Fruit fly (Drosophila melanogaster) Kc167 (cell line): ENCODE measurements around the gene Inx3.

ENCODE experiments used
- Myc ChIP-seq: fragments of >200 bp; optimal IDR thresholded peaks from 2 replicates; lab custom pipeline; 2017; ENCODE audit warnings: missing external identifiers
- Sin3A ChIP-seq: fragments of >200 bp; optimal IDR thresholded peaks from 2 replicates; lab custom pipeline; 2018; ENCODE audit warnings: missing external identifiers
- h ChIP-seq: fragments of >200 bp; optimal IDR thresholded peaks from 3 replicates; lab custom pipeline; 2018; ENCODE audit warnings: missing external identifiers
- insv ChIP-seq: fragments of >200 bp; optimal IDR thresholded peaks from 3 replicates; lab custom pipeline; 2018; ENCODE audit warnings: missing external identifiers
- psq ChIP-seq: fragments of >200 bp; optimal IDR thresholded peaks from 2 replicates; lab custom pipeline; 2017; ENCODE audit warnings: missing external identifiers
- ttk ChIP-seq: sonication (Bioruptor generic); optimal IDR thresholded peaks from 2 replicates; lab custom pipeline; 2017; ENCODE audit warnings: missing external identifiers

Gene Inx3

dm6 chr3R:28845377-28845876 lies 13.9 kb downstream of the Inx3 start:
- TF ChIP-seq insv (lab: Kevin White, UChicago) = no peak
- TF ChIP-seq h = no peak
- TF ChIP-seq psq (lab: Kevin White, UChicago) = no peak
- TF ChIP-seq Myc (lab: Kevin White, UChicago) = no peak
- no peak for TF ChIP-seq ttk
- TF ChIP-seq Sin3A (lab: Kevin White, UChicago) = no peak

- TF ChIP-seq Sin3A (lab: Kevin White, UChicago) (no peak), ttk (no peak), h (no peak), Myc (lab: Kevin White, UChicago) (no peak)
These were observed 14.5 kb downstream of the Inx3 start, which contains the start of the genes Apc and spg for dm6 chr3R:28844611-28845376. Apc (minus strand) TSS chr3R:28844748. spg (plus strand) TSS chr3R:28845270.

DNA sequence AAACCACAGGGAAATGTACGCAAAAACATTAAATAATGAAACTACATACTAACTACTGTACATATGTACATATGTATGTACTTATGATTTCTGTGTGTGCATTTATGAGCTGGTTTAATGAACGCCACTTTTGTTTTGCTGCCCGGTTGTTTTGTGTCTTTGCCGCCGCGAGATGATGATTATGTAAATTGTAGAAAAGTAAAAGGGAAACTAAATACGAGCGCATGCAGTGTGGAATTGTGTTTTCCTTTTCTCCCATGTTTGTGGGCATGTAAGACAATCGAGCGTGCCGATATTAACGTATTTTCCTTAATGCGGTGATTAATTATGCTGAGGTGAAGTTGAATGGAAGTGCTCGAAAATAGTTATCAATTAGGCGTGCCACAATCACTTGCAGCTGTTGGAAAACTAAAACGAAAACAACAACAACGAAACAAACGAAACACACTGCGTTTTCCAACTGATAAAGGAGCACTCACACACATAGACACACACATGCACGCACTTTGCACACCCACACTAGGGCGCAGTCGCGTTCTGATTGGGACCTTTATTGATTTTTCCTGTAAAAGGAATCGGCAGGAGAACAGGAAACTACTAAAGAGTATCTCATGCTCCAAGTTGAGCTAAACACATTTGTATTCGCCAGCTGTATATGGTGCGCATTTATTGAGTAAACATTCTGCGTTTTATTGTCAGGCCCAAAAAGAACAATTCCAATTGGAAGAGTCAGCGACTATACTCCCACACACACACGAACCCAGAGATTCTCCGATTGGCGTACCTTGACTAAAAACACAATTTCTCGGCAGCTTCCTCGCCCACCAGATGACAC lies 15.3 kb downstream of the Inx3 start:
- TF ChIP-seq ttk (no peak), Myc (lab: Kevin White, UChicago) (no peak), psq (lab: Kevin White, UChicago) (no peak), Sin3A (lab: Kevin White, UChicago) (no peak), insv (lab: Kevin White, UChicago) (no peak)

DNA sequence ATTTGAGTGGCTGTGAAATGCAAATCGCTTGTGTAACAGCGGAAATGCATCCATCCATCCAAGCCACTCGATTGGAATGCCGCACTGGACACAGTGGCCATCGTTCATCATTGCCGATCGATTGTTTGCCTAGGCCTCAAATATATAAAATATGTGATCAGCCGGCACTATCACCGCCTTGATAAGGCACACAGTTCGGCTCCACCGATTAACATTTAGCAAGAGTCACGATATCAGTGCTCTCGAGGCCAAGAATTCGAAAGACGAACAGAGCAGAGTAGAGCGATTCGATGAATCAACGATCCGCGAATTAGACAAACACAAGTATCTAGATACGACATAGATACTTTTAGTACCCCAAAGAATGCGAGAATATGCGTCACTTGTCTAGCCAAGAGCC lies 16.9 kb downstream of the Inx3 start:
- TF ChIP-seq h = no peak
- TF ChIP-seq psq (lab: Kevin White, UChicago) = no peak
- TF ChIP-seq ttk = no peak
- no peak for TF ChIP-seq Sin3A (lab: Kevin White, UChicago)
- TF ChIP-seq Myc (lab: Kevin White, UChicago) = no peak
- no peak for TF ChIP-seq insv (lab: Kevin White, UChicago)

- no peak for TF ChIP-seq h
- no peak for TF ChIP-seq Myc (lab: Kevin White, UChicago)
- TF ChIP-seq psq (lab: Kevin White, UChicago) = no peak
- TF ChIP-seq ttk = no peak
- no peak for TF ChIP-seq Sin3A (lab: Kevin White, UChicago)
- no peak for TF ChIP-seq insv (lab: Kevin White, UChicago)
These were observed 17.3 kb downstream of the Inx3 start for dm6 chr3R:28841968-28842367.

dm6 chr3R:28840620-28841019 lies 18.7 kb downstream of the Inx3 start:
- no peak for TF ChIP-seq h
- TF ChIP-seq insv (lab: Kevin White, UChicago) = no peak

DNA sequence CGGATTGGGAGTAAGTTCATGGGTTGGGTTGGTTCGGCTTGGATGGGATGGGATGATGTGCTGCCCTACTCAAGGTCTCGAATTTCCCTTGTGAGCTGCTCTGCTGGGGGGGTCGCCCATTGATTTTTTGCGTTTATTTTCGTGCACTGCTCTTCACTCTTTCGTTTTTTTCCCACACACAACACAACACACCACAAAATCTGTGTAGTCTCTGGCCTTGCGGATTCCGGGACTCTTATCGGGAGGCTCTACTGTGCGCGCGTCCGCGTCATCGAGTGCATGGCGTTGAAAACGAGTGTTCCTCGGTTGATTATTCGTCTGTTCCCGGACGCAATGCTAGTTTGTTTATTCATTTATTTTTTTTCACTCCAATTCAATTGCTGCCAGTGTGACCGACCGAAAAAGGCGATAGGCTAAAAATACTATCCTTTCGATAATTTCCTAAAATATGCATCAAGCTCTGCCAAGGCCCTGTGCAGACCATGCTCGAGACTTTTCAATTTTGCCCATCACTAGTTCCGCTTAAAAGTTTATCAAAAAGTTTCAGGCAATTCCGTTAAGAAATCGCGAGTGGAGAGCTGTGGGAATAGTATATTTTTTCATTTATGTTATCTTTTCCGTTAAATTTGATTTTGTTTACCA lies 27.6 kb downstream of the Inx3 start, which contains the start of gene WASp:
WASp (minus strand) TSS at position 399 of the 642 bp plus-strand sequence.
- TF ChIP-seq insv (lab: Kevin White, UChicago) (no peak), psq (lab: Kevin White, UChicago) (no peak), Myc (lab: Kevin White, UChicago) (no peak), h (no peak)

DNA sequence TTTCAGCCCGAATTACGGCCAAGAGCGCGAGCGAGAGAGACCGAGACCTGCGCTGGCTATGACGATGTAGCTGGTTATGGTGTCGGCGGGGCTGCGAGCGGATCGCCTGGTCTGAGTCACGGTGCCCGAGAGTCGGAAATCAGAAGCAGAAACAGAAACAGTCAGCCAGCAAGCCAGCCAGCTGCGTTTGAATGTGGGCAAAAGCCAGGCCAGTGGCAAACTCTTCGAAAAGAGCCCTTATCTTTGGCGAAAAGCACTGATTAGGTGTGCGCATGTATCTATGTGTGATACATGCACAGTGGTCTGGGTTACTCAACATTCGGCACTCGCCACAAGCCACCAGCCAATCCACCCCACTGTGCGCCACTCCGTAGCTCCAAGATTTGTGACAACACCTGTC lies 28.1 kb downstream of the Inx3 start:
- no peak for TF ChIP-seq Myc (lab: Kevin White, UChicago)
- TF ChIP-seq h = no peak
- no peak for TF ChIP-seq Sin3A (lab: Kevin White, UChicago)
- TF ChIP-seq ttk = no peak
- no peak for TF ChIP-seq insv (lab: Kevin White, UChicago)
- no peak for TF ChIP-seq psq (lab: Kevin White, UChicago)

DNA sequence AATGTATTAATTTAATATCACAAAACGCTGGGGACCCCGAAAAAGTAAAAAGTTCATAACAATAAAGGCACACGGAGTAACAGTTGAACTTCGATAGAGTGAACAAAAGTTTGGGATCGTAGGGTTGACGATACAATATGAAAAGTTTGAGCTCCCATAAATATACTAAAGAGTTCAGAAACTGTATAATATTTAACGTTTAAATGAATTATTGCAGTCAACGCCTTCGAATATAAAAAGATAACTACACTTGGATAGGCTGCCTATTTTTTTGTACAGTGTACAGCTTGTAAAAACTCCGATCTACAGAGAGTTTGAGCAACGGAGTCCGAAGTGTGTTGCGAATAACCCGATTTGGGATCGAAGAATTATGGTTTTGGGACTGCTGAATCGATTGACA lies 28.6 kb downstream of the Inx3 start:
- no peak for TF ChIP-seq h
- no peak for TF ChIP-seq psq (lab: Kevin White, UChicago)
- no peak for TF ChIP-seq ttk
- TF ChIP-seq Myc (lab: Kevin White, UChicago) = no peak

DNA sequence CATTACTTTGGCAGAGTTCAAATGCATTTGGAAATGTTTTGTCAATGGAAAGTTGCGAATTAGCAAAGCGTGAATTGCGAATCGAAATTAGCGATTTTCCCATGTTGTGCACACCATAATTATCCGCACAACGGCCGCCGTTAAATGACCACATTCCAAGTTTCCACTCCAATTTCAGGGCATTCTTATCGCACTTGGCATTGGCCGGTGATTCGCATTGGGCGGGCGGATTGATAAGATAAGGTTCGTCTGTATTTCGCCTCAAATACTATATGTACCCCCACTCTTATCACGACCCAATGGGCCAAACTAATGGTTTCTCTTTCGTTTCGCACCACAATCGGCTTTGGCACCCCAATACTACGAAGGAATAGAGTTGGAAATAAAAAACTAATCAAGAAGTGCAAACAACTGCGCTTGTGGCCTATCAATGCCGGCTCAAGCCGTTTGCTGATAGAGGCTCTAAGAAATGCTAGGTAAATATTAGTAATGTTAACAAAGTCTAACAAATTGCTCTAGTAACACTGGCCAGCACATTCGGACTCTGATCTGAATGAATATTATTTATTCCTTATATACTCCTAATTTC lies 29.9 kb downstream of the Inx3 start:
- TF ChIP-seq insv (lab: Kevin White, UChicago) (no peak), psq (lab: Kevin White, UChicago) (no peak), Myc (lab: Kevin White, UChicago) (no peak), ttk (no peak), h (no peak), Sin3A (lab: Kevin White, UChicago) (no peak)

DNA sequence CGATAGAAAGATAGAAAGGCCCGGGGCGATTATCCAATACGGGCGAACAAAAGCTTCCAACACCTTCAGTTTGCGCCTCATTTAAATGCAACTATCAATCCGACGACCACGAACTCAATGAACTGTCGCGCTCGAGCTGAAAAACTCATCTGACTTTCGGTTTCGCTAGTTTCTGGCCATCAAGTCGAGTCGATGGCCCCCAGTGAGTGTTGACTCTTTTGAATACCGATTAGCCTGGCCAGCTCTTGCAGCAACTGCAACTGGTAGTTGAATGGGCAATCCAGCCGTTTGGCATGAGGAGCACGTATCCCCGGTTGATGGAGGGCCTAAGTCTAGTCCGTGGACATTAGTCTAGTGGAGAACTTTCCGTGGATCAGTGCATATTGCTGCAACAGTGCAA lies 32.1 kb downstream of the Inx3 start:
- TF ChIP-seq Myc (lab: Kevin White, UChicago) = no peak
- no peak for TF ChIP-seq ttk
- no peak for TF ChIP-seq psq (lab: Kevin White, UChicago)
- no peak for TF ChIP-seq h
- TF ChIP-seq insv (lab: Kevin White, UChicago) = no peak
- TF ChIP-seq Sin3A (lab: Kevin White, UChicago) = no peak
